Worm (Caenorhabditis elegans) whole organism, mixed stage, embryonic: ENCODE measurements around the gene cld-9.

Source experiments
- M03D4.4 ChIP-seq: sonication (generic microtip); optimal IDR thresholded peaks from 2 replicates; lab custom pipeline; 2017; ENCODE audit warnings: mild to moderate bottlenecking, missing genetic modification characterization, missing compliant biosample characterization
- bed-3 ChIP-seq: fragments of 200-800 bp; sonication (Bioruptor generic); optimal IDR thresholded peaks from 3 replicates; lab custom pipeline; 2018; ENCODE audit warnings: mild to moderate bottlenecking, missing genetic modification characterization, moderate library complexity, missing compliant biosample characterization
- blmp-1 ChIP-seq: fragments of 150-350 bp; optimal IDR thresholded peaks from 2 replicates; lab custom pipeline; 2014; ENCODE audit warnings: missing biosample characterization, missing genetic modification characterization
- ceh-39 ChIP-seq: fragments of 150-350 bp; optimal IDR thresholded peaks from 2 replicates; lab custom pipeline; 2014; ENCODE audit warnings: missing biosample characterization, missing genetic modification characterization
- ceh-43 ChIP-seq: fragments of 200-800 bp; sonication (Bioruptor generic); optimal IDR thresholded peaks from 2 replicates; lab custom pipeline; 2018; ENCODE audit warnings: mild to moderate bottlenecking, missing genetic modification characterization, moderate library complexity, missing compliant biosample characterization
- ceh-83 ChIP-seq: fragments of 200-800 bp; sonication (Bioruptor generic); optimal IDR thresholded peaks from 2 replicates; lab custom pipeline; 2018; ENCODE audit warnings: mild to moderate bottlenecking, missing genetic modification characterization, missing compliant biosample characterization
- ces-1 ChIP-seq: fragments of 150-350 bp; optimal IDR thresholded peaks from 2 replicates; lab custom pipeline; 2014; ENCODE audit warnings: missing biosample characterization, missing genetic modification reagents, missing genetic modification characterization
- cnd-1 ChIP-seq: fragments of 200-800 bp; sonication (Bioruptor generic); optimal IDR thresholded peaks from 2 replicates; lab custom pipeline; 2018; ENCODE audit warnings: mild to moderate bottlenecking, missing genetic modification characterization, missing compliant biosample characterization
- drap-1 ChIP-seq: fragments of 200-800 bp; sonication (Bioruptor generic); optimal IDR thresholded peaks from 3 replicates; lab custom pipeline; 2018; ENCODE audit warnings: mild to moderate bottlenecking, missing genetic modification characterization, missing compliant biosample characterization
- elt-1 ChIP-seq: sonication (generic microtip); optimal IDR thresholded peaks from 2 replicates; lab custom pipeline; 2017; ENCODE audit warnings: missing genetic modification characterization, mild to moderate bottlenecking, missing compliant biosample characterization, antibody characterized with exemption, moderate library complexity, borderline replicate concordance; ENCODE audit not compliant: insufficient read depth
- elt-3 ChIP-seq: fragments of 150-350 bp; optimal IDR thresholded peaks from 2 replicates; lab custom pipeline; 2014; ENCODE audit warnings: missing biosample characterization, missing genetic modification characterization
- flh-1 ChIP-seq: fragments of 200-800 bp; sonication (Bioruptor generic); optimal IDR thresholded peaks from 2 replicates; lab custom pipeline; 2018; ENCODE audit warnings: mild to moderate bottlenecking, missing genetic modification characterization, moderate library complexity, missing compliant biosample characterization
- ham-2 ChIP-seq: fragments of 200-800 bp; sonication (Bioruptor generic); optimal IDR thresholded peaks from 2 replicates; lab custom pipeline; 2018; ENCODE audit warnings: mild to moderate bottlenecking, missing genetic modification characterization, missing compliant biosample characterization
- hlh-1 ChIP-seq: fragments of 150-350 bp; optimal IDR thresholded peaks from 2 replicates; lab custom pipeline; 2014; ENCODE audit warnings: missing biosample characterization, missing genetic modification reagents, missing genetic modification characterization
- lin-13 ChIP-seq: fragments of 150-350 bp; optimal IDR thresholded peaks from 2 replicates; lab custom pipeline; 2014; ENCODE audit warnings: missing biosample characterization, missing genetic modification characterization
- lin-32 ChIP-seq: fragments of 200-800 bp; sonication (Bioruptor generic); optimal IDR thresholded peaks from 2 replicates; lab custom pipeline; 2018; ENCODE audit warnings: mild to moderate bottlenecking, missing genetic modification characterization, missing compliant biosample characterization
- lsy-2 ChIP-seq: fragments of 150-350 bp; optimal IDR thresholded peaks from 2 replicates; lab custom pipeline; 2014; ENCODE audit warnings: missing biosample characterization, missing genetic modification characterization
- mab-5 ChIP-seq: fragments of 150-350 bp; optimal IDR thresholded peaks from 2 replicates; lab custom pipeline; 2014; ENCODE audit warnings: missing biosample characterization, missing genetic modification characterization
- mep-1 ChIP-seq: fragments of 150-350 bp; optimal IDR thresholded peaks from 2 replicates; lab custom pipeline; 2017; ENCODE audit warnings: missing biosample characterization, missing genetic modification reagents, missing genetic modification characterization, inconsistent platforms
- mls-2 ChIP-seq: sonication (generic microtip); optimal IDR thresholded peaks from 2 replicates; lab custom pipeline; 2016; ENCODE audit warnings: mild to moderate bottlenecking, missing genetic modification characterization, moderate library complexity, missing compliant biosample characterization
- nhr-12 ChIP-seq: fragments of 150-350 bp; optimal IDR thresholded peaks from 2 replicates; lab custom pipeline; 2014; ENCODE audit warnings: missing biosample characterization, missing genetic modification characterization
- nhr-2 ChIP-seq: fragments of 150-350 bp; optimal IDR thresholded peaks from 2 replicates; lab custom pipeline; 2014; ENCODE audit warnings: missing biosample characterization, missing genetic modification characterization
- nhr-237 ChIP-seq: fragments of 150-350 bp; optimal IDR thresholded peaks from 2 replicates; lab custom pipeline; 2014; ENCODE audit warnings: missing biosample characterization, missing genetic modification characterization
- nhr-28 ChIP-seq: fragments of 150-350 bp; optimal IDR thresholded peaks from 2 replicates; lab custom pipeline; 2014; ENCODE audit warnings: missing biosample characterization, missing genetic modification characterization
- nhr-76 ChIP-seq: sonication (generic microtip); optimal IDR thresholded peaks from 2 replicates; lab custom pipeline; 2017; ENCODE audit warnings: missing biosample characterization, missing genetic modification characterization
- pha-4 ChIP-seq: fragments of 150-350 bp; optimal IDR thresholded peaks from 2 replicates; lab custom pipeline; 2018; ENCODE audit warnings: missing biosample characterization, missing genetic modification reagents, missing genetic modification characterization
- sem-2 ChIP-seq: fragments of 200-800 bp; sonication (Bioruptor generic); optimal IDR thresholded peaks from 2 replicates; lab custom pipeline; 2018; ENCODE audit warnings: mild to moderate bottlenecking, missing genetic modification characterization, missing compliant biosample characterization
- snpc-4 ChIP-seq: fragments of 150-350 bp; optimal IDR thresholded peaks from 2 replicates; lab custom pipeline; 2014; ENCODE audit warnings: missing biosample characterization, missing genetic modification characterization
- sptf-1 ChIP-seq: sonication (generic microtip); optimal IDR thresholded peaks from 2 replicates; lab custom pipeline; 2017; ENCODE audit warnings: mild to moderate bottlenecking, missing genetic modification characterization, moderate library complexity, missing compliant biosample characterization
- tbx-8 ChIP-seq: fragments of 200-800 bp; sonication (Bioruptor generic); optimal IDR thresholded peaks from 2 replicates; lab custom pipeline; 2018; ENCODE audit warnings: mild to moderate bottlenecking, missing genetic modification characterization, moderate library complexity, missing compliant biosample characterization
- unc-120 ChIP-seq: sonication (generic microtip); optimal IDR thresholded peaks from 2 replicates; lab custom pipeline; 2017; ENCODE audit warnings: missing genetic modification characterization, missing compliant biosample characterization; ENCODE audit not compliant: poor library complexity, severe bottlenecking
- unc-39 ChIP-seq: fragments of 150-350 bp; optimal IDR thresholded peaks from 2 replicates; lab custom pipeline; 2014; ENCODE audit warnings: missing biosample characterization, missing genetic modification characterization
- unc-62 ChIP-seq: fragments of 150-350 bp; optimal IDR thresholded peaks from 2 replicates; lab custom pipeline; 2014; ENCODE audit warnings: missing biosample characterization, missing genetic modification reagents, missing genetic modification characterization
- zip-8 ChIP-seq: fragments of 150-350 bp; optimal IDR thresholded peaks from 2 replicates; lab custom pipeline; 2014; ENCODE audit warnings: missing biosample characterization, missing genetic modification characterization
- ztf-11 ChIP-seq: fragments of 150-350 bp; optimal IDR thresholded peaks from 2 replicates; lab custom pipeline; 2014; ENCODE audit warnings: missing biosample characterization, missing genetic modification characterization

The cld-9 gene

ce11 chrV:13724781-13725180 is 26.9 kb downstream of the cld-9 start, which contains the start of gene F35E12.2:
F35E12.2 (minus strand) TSS chrV:13724881.
- TF ChIP-seq ceh-83 (GFP tag; lab: Kevin White, UChicago): no peak
- no peak for TF ChIP-seq unc-120 (tag; lab: Kevin White, UChicago)
- no peak for TF ChIP-seq unc-62 (GFP tag; lab: Kevin White, UChicago)
- no peak for TF ChIP-seq elt-1
- TF ChIP-seq drap-1 (GFP tag; lab: Kevin White, UChicago): no peak
- no peak for TF ChIP-seq tbx-8 (GFP tag; lab: Kevin White, UChicago)
- TF ChIP-seq lsy-2 (tag; lab: Kevin White, UChicago): no peak
- no peak for TF ChIP-seq elt-3 (tag; lab: Kevin White, UChicago)
- TF ChIP-seq bed-3 (GFP tag; lab: Kevin White, UChicago): no peak
- TF ChIP-seq pha-4 (tag; lab: Kevin White, UChicago): no peak
- no peak for TF ChIP-seq flh-1 (GFP tag; lab: Kevin White, UChicago)
- no peak for TF ChIP-seq unc-39 (tag; lab: Kevin White, UChicago)
- no peak for TF ChIP-seq sem-2 (GFP tag; lab: Kevin White, UChicago)
- TF ChIP-seq, all 35 proteins: peak for 0

- TF ChIP-seq ceh-39 (no peak), mep-1 (tag; lab: Kevin White, UChicago) (no peak), unc-62 (GFP tag; lab: Kevin White, UChicago) (no peak), elt-1 (no peak), pha-4 (tag; lab: Kevin White, UChicago) (no peak), ceh-83 (GFP tag; lab: Kevin White, UChicago) (no peak), ceh-43 (GFP tag; lab: Kevin White, UChicago) (no peak), M03D4.4 (tag; lab: Kevin White, UChicago) (no peak), ces-1 (GFP tag; lab: Kevin White, UChicago) (no peak)
Measured at ce11 chrV:13716531-13716930, 35.2 kb downstream of the cld-9 start, which contains the start of gene T01D3.6. T01D3.6 (plus strand) TSS chrV:13716824.

- no peak for TF ChIP-seq tbx-8 (GFP tag; lab: Kevin White, UChicago)
- no peak for TF ChIP-seq elt-3 (tag; lab: Kevin White, UChicago)
- TF ChIP-seq blmp-1: peak; percentile 46
- TF ChIP-seq cnd-1: peak; percentile 54
- TF ChIP-seq unc-62 (GFP tag; lab: Kevin White, UChicago): no peak
- peak; percentile 9 for TF ChIP-seq sem-2 (GFP tag; lab: Kevin White, UChicago)
- no peak for TF ChIP-seq nhr-28 (tag; lab: Kevin White, UChicago)
- peak; percentile 35 for TF ChIP-seq drap-1 (GFP tag; lab: Kevin White, UChicago)
- peak; percentile 9 for TF ChIP-seq ceh-39
- no peak for TF ChIP-seq nhr-76
- no peak for TF ChIP-seq unc-39 (tag; lab: Kevin White, UChicago)
- no peak for TF ChIP-seq ces-1 (GFP tag; lab: Kevin White, UChicago)
- peak; percentile 6 for TF ChIP-seq elt-1
- TF ChIP-seq ceh-83 (GFP tag; lab: Kevin White, UChicago): no peak
- TF ChIP-seq mab-5 (tag; lab: Kevin White, UChicago): no peak
- TF ChIP-seq nhr-2: no peak
- TF ChIP-seq mls-2 (tag; lab: Kevin White, UChicago): no peak
- no peak for TF ChIP-seq ceh-43 (GFP tag; lab: Kevin White, UChicago)
- TF ChIP-seq bed-3 (GFP tag; lab: Kevin White, UChicago): no peak
- peak; percentile 42 for TF ChIP-seq M03D4.4 (tag; lab: Kevin White, UChicago)
- no peak for TF ChIP-seq snpc-4
- peak; percentile 79 for TF ChIP-seq sptf-1
- peak; percentile 83 for TF ChIP-seq mep-1 (tag; lab: Kevin White, UChicago)
- peak; percentile 66 for TF ChIP-seq nhr-237 (tag; lab: Kevin White, UChicago)
- no peak for TF ChIP-seq nhr-12 (tag; lab: Kevin White, UChicago)
- peak; percentile 42 for TF ChIP-seq pha-4 (tag; lab: Kevin White, UChicago)
- no peak for TF ChIP-seq ham-2
- TF ChIP-seq lin-32 (GFP tag; lab: Kevin White, UChicago): peak; percentile 20
- TF ChIP-seq unc-120 (tag; lab: Kevin White, UChicago): no peak
- TF ChIP-seq lin-13 (tag; lab: Kevin White, UChicago): peak; percentile 64
- TF ChIP-seq ztf-11 (tag; lab: Kevin White, UChicago): no peak
- no peak for TF ChIP-seq flh-1 (GFP tag; lab: Kevin White, UChicago)
- no peak for TF ChIP-seq zip-8 (tag; lab: Kevin White, UChicago)
- TF ChIP-seq lsy-2 (tag; lab: Kevin White, UChicago): peak; percentile 68
- no peak for TF ChIP-seq hlh-1
- TF ChIP-seq, all 35 proteins: peak for 14
Measured at ce11 chrV:13715223-13715686, 36.4 kb downstream of the cld-9 start, which contains the start of gene zipt-9. zipt-9 (minus strand) TSS chrV:13715273.
